Worm (Caenorhabditis elegans): Measurements from ENCODE around the gene Y111B2A.21.

DNA sequence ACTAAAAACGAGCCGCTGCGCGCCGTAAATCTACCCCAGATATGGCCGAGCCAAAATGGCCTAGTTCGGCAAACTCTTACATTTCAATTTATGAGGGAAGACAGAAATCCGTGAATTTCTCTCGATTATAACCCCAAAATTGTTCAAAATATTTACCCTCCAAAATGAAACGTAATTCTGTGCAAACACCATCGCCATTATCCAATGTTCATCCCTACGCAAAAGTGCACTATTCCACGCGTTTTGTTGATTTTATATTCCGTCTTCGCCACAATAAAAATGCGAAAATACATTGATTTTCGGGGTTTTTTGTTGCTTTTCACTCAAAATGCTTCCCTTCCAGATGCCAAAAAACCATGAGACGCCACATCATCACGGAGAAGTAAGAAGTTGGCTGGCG, 35.0 kb upstream of the Y111B2A.21 start, which contains the start of gene hut-1:
- TF ChIP-seq him-1 (tag; optimal IDR thresholded peaks at IDR 0.05) (no peak), dao-5 (tag; optimal IDR thresholded peaks at IDR 0.05) (no peak)

Measured in whole organism, L4/young adult.